Fruit fly (Drosophila melanogaster) S2 (cell line): ENCODE data around the gene Scm.

Experiments used
- CG8478 ChIP-seq: fragments of >200 bp; optimal IDR thresholded peaks from 2 replicates; lab custom pipeline; 2018
- CTCF ChIP-seq, 2 experiments: fragments of >200 bp; optimal IDR thresholded peaks; 2 replicates each; lab custom pipeline; 2018

DNA sequence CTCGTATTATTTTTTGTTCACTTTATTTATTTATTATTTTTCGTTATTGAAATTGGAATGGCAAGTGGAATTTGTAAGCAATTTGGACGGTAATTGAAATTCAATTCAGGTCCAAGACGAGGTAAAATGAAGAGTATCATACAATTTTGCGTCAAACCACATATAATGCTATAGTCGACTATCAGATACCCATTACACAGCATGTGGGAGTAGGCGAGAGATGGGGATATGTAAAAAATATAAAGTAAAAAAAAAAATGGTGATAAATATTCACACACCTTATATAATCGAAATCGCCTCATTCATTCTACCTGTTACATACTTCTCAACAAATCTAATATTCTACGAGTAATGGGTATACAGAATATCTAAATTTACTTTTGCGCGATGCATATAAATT is 25.2 kb downstream of the Scm start:
- no peak for TF ChIP-seq CG8478 (lab: Kevin White, UChicago)
- no peak for TF ChIP-seq CTCF (optimal IDR thresholded peaks at IDR 0.05; lab: Kevin White, UChicago)
